Worm (Caenorhabditis elegans) whole organism, young adult: ENCODE measurements around the gene lsm-1.

Experiments
- B0035.1 ChIP-seq: sonication (generic microtip); optimal IDR thresholded peaks from 2 replicates; lab custom pipeline; 2016; ENCODE audit warnings: missing genetic modification characterization, mild to moderate bottlenecking, missing compliant biosample characterization, missing genotype, missing genetic modification reagents
- F37B4.10 ChIP-seq: fragments of 200-800 bp; sonication (Bioruptor generic); IDR thresholded peaks from 2 replicates; pipeline ENCODE4 v1.3.6; 2022; ENCODE audit warnings: missing genetic modification characterization, missing compliant biosample characterization
- F39B2.1 ChIP-seq: fragments of 200-800 bp; sonication (Bioruptor generic); IDR thresholded peaks from 2 replicates; pipeline ENCODE4 v1.3.6; 2022; ENCODE audit warnings: missing genetic modification reagents, missing genetic modification characterization, missing compliant biosample characterization
- F55B11.4 ChIP-seq: sonication (generic microtip); optimal IDR thresholded peaks from 2 replicates; lab custom pipeline; 2016; ENCODE audit warnings: missing compliant biosample characterization, missing genetic modification characterization, borderline replicate concordance; ENCODE audit not compliant: insufficient read depth
- F57C9.4 ChIP-seq: sonication (generic microtip); optimal IDR thresholded peaks from 2 replicates; lab custom pipeline; 2017; ENCODE audit warnings: mild to moderate bottlenecking, missing genetic modification characterization, missing compliant biosample characterization
- K11D2.4 ChIP-seq: fragments of 200-800 bp; sonication (Bioruptor generic); IDR thresholded peaks from 2 replicates; pipeline ENCODE4 v1.3.6; 2022; ENCODE audit warnings: missing genetic modification reagents, missing genetic modification characterization, missing compliant biosample characterization
- K12H6.12 ChIP-seq: fragments of 200-800 bp; sonication (Bioruptor generic); optimal IDR thresholded peaks from 2 replicates; lab custom pipeline; 2018; ENCODE audit warnings: mild to moderate bottlenecking, missing genetic modification characterization, missing compliant biosample characterization
- Y56A3A.18 ChIP-seq: fragments of 200-800 bp; sonication (Bioruptor generic); IDR thresholded peaks from 2 replicates; pipeline ENCODE4 v1.3.6; 2022; ENCODE audit warnings: missing genetic modification reagents, missing genetic modification characterization, missing compliant biosample characterization
- akir-1 ChIP-seq: fragments of 200-800 bp; sonication (Bioruptor generic); optimal IDR thresholded peaks from 2 replicates; lab custom pipeline; 2018; ENCODE audit warnings: mild to moderate bottlenecking, missing genetic modification characterization, moderate library complexity, missing compliant biosample characterization
- atf-7 ChIP-seq: sonication (generic microtip); optimal IDR thresholded peaks from 2 replicates; lab custom pipeline; 2017; ENCODE audit warnings: mild to moderate bottlenecking, missing genetic modification characterization, missing compliant biosample characterization
- attf-3 ChIP-seq: fragments of 200-800 bp; sonication (Bioruptor generic); conservative IDR thresholded peaks from 2 replicates; pipeline ENCODE4 v1.3.6; 2022; ENCODE audit warnings: missing genetic modification reagents, missing genetic modification characterization, missing compliant biosample characterization
- cebp-1 ChIP-seq, 2 experiments: fragments of 200-800 bp in 1 of 2; sonication (Bioruptor generic) in 1 of 2; sonication (generic microtip) in 1 of 2; IDR thresholded peaks in 1 of 2; optimal IDR thresholded peaks in 1 of 2; 2 replicates each; pipeline versions ENCODE4 v1.3.6 to Lab custom; 2017 to 2022; ENCODE audit warnings: missing compliant biosample characterization in 2 of 2, missing genetic modification characterization in 2 of 2, mild to moderate bottlenecking in 1 of 2, missing genetic modification reagents in 1 of 2, moderate library complexity in 1 of 2
- cebp-2 ChIP-seq: fragments of 200-800 bp; sonication (Bioruptor generic); IDR thresholded peaks from 2 replicates; pipeline ENCODE4 v1.3.6; 2022; ENCODE audit warnings: missing genetic modification characterization, missing compliant biosample characterization
- ceh-27 ChIP-seq: fragments of 200-800 bp; sonication (Bioruptor generic); optimal IDR thresholded peaks from 2 replicates; lab custom pipeline; 2018; ENCODE audit warnings: mild to moderate bottlenecking, missing genetic modification characterization, moderate library complexity, missing compliant biosample characterization
- chd-7 ChIP-seq: sonication (generic microtip); optimal IDR thresholded peaks from 2 replicates; lab custom pipeline; 2016; ENCODE audit warnings: mild to moderate bottlenecking, missing genetic modification characterization, moderate library complexity, missing compliant biosample characterization
- die-1 ChIP-seq: sonication (generic microtip); optimal IDR thresholded peaks from 2 replicates; lab custom pipeline; 2016; ENCODE audit warnings: missing genotype, mild to moderate bottlenecking, missing genetic modification characterization, missing compliant biosample characterization
- dox-1 ChIP-seq: fragments of 200-800 bp; sonication (Bioruptor generic); IDR thresholded peaks from 2 replicates; pipeline ENCODE4 v1.3.6; 2022; ENCODE audit warnings: missing genetic modification reagents, missing genetic modification characterization, missing compliant biosample characterization
- dpl-1 ChIP-seq: fragments of 150-350 bp; optimal IDR thresholded peaks from 2 replicates; lab custom pipeline; 2014; ENCODE audit warnings: missing biosample characterization, missing genetic modification reagents, missing genetic modification characterization
- egl-18 ChIP-seq: fragments of 200-800 bp; sonication (Bioruptor generic); IDR thresholded peaks from 2 replicates; pipeline ENCODE4 v1.3.6; 2022; ENCODE audit warnings: missing genetic modification reagents, missing genetic modification characterization, missing compliant biosample characterization
- fkh-3 ChIP-seq: sonication (generic microtip); optimal IDR thresholded peaks from 2 replicates; lab custom pipeline; 2016; ENCODE audit warnings: mild to moderate bottlenecking, missing genetic modification characterization, missing compliant biosample characterization
- him-1 ChIP-seq: sonication (generic microtip); optimal IDR thresholded peaks from 2 replicates; lab custom pipeline; 2016; ENCODE audit warnings: missing genotype, missing genetic modification reagents, missing genetic modification characterization, missing compliant biosample characterization
- hlh-26 ChIP-seq: fragments of 200-800 bp; sonication (Bioruptor generic); conservative IDR thresholded peaks from 2 replicates; pipeline ENCODE4 v1.3.6; 2022; ENCODE audit warnings: missing genetic modification reagents, missing genetic modification characterization, missing compliant biosample characterization
- lin-35 ChIP-seq, 3 experiments: fragments of 150-350 bp in 2 of 3; sonication (generic microtip) in 1 of 3; optimal IDR thresholded peaks; 2 replicates each; lab custom pipeline; 2014 to 2018; ENCODE audit warnings: missing biosample characterization in 3 of 3, missing genetic modification characterization in 3 of 3, missing genetic modification reagents in 3 of 3
- lsl-1 ChIP-seq: fragments of 200-800 bp; sonication (Bioruptor generic); optimal IDR thresholded peaks from 2 replicates; lab custom pipeline; 2018; ENCODE audit warnings: mild to moderate bottlenecking, missing genetic modification characterization, moderate library complexity, missing compliant biosample characterization
- lsy-27 ChIP-seq: sonication (generic microtip); optimal IDR thresholded peaks from 2 replicates; lab custom pipeline; 2017; ENCODE audit warnings: missing genetic modification characterization, mild to moderate bottlenecking, missing compliant biosample characterization, antibody characterized with exemption, missing genotype, borderline replicate concordance; ENCODE audit not compliant: insufficient read depth
- madf-6 ChIP-seq: fragments of 200-800 bp; sonication (Bioruptor generic); IDR thresholded peaks from 2 replicates; pipeline ENCODE4 v1.3.6; 2022; ENCODE audit warnings: missing genetic modification reagents, missing genetic modification characterization, missing compliant biosample characterization
- mcd-1 ChIP-seq: fragments of 200-800 bp; sonication (Bioruptor generic); IDR thresholded peaks from 2 replicates; pipeline ENCODE4 v1.3.6; 2022; ENCODE audit warnings: missing genetic modification reagents, missing genetic modification characterization, missing compliant biosample characterization
- mes-4 ChIP-seq: sonication (generic microtip); optimal IDR thresholded peaks from 2 replicates; lab custom pipeline; 2016; ENCODE audit warnings: missing genotype, missing genetic modification characterization, missing compliant biosample characterization
- nhr-80 ChIP-seq: sonication (generic microtip); optimal IDR thresholded peaks from 2 replicates; lab custom pipeline; 2016; ENCODE audit warnings: missing genetic modification characterization, missing compliant biosample characterization
- pbrm-1 ChIP-seq: fragments of 200-800 bp; sonication (Bioruptor generic); IDR thresholded peaks from 2 replicates; pipeline ENCODE4 v1.3.6; 2022; ENCODE audit warnings: missing genetic modification reagents, missing genetic modification characterization, missing compliant biosample characterization
- rec-8 ChIP-seq, 2 experiments: sonication (generic microtip); optimal IDR thresholded peaks; 2 replicates each; lab custom pipeline; 2016; ENCODE audit warnings: mild to moderate bottlenecking in 2 of 2, missing genetic modification characterization in 2 of 2, missing genetic modification reagents in 2 of 2, missing genotype in 2 of 2, missing biosample characterization in 1 of 2, missing compliant biosample characterization in 1 of 2, moderate library complexity in 1 of 2
- repo-1 ChIP-seq: sonication (generic microtip); optimal IDR thresholded peaks from 2 replicates; lab custom pipeline; 2017; ENCODE audit warnings: mild to moderate bottlenecking, missing genetic modification characterization, missing compliant biosample characterization
- sea-2 ChIP-seq: fragments of 200-800 bp; sonication (Bioruptor generic); IDR thresholded peaks from 2 replicates; pipeline ENCODE4 v1.3.6; 2022; ENCODE audit warnings: missing genetic modification characterization, missing compliant biosample characterization
- snpc-1.3 ChIP-seq: sonication (generic microtip); optimal IDR thresholded peaks from 2 replicates; lab custom pipeline; 2017; ENCODE audit warnings: missing genetic modification characterization, mild to moderate bottlenecking, missing compliant biosample characterization, antibody characterized with exemption, moderate library complexity, missing genotype, missing genetic modification reagents; ENCODE audit not compliant: insufficient read depth
- sptf-2 ChIP-seq: fragments of 200-800 bp; sonication (Bioruptor generic); optimal IDR thresholded peaks from 2 replicates; lab custom pipeline; 2018; ENCODE audit warnings: mild to moderate bottlenecking, missing genetic modification characterization, missing compliant biosample characterization
- tbx-9 ChIP-seq: sonication (generic microtip); optimal IDR thresholded peaks from 2 replicates; lab custom pipeline; 2016; ENCODE audit warnings: borderline replicate concordance, missing genetic modification characterization, inconsistent platforms, missing compliant biosample characterization
- xnd-1 ChIP-seq: sonication (generic microtip); optimal IDR thresholded peaks from 2 replicates; lab custom pipeline; 2016; ENCODE audit warnings: missing genotype, missing genetic modification reagents, missing genetic modification characterization, missing compliant biosample characterization
- ztf-22 ChIP-seq: fragments of 200-800 bp; sonication (Bioruptor generic); optimal IDR thresholded peaks from 2 replicates; lab custom pipeline; 2018; ENCODE audit warnings: mild to moderate bottlenecking, missing genetic modification characterization, moderate library complexity, missing compliant biosample characterization
- ztf-3 ChIP-seq: fragments of 200-800 bp; sonication (Bioruptor generic); optimal IDR thresholded peaks from 2 replicates; lab custom pipeline; 2018; ENCODE audit warnings: mild to moderate bottlenecking, missing genetic modification characterization, missing compliant biosample characterization

lsm-1 gene

ce11 chrII:11103052-11103451 lies 23.7 kb upstream of the lsm-1 start (continued):
- TF ChIP-seq mcd-1 (GFP tag; lab: Robert Waterston, UW) = peak; percentile 77
- TF ChIP-seq pbrm-1 (GFP tag; lab: Robert Waterston, UW) = no peak
- TF ChIP-seq Y56A3A.18 = no peak
- TF ChIP-seq akir-1 (GFP tag; lab: Kevin White, UChicago) = no peak
- no peak for TF ChIP-seq ztf-3 (GFP tag; lab: Kevin White, UChicago)
- TF ChIP-seq K12H6.12 (tag; lab: Kevin White, UChicago) = peak; percentile 44
- TF ChIP-seq B0035.1 (tag; lab: Kevin White, UChicago) = no peak
- no peak for TF ChIP-seq cebp-1 (GFP tag; IDR thresholded peaks at IDR 0.05; lab: Robert Waterston, UW)
- TF ChIP-seq cebp-1 (tag; optimal IDR thresholded peaks at IDR 0.05; lab: Kevin White, UChicago) = peak; percentile 47
- TF ChIP-seq repo-1 = no peak
- no peak for TF ChIP-seq lsl-1
- no peak for TF ChIP-seq sea-2
- TF ChIP-seq atf-7 (tag; lab: Kevin White, UChicago) = no peak
- no peak for TF ChIP-seq tbx-9
- TF ChIP-seq xnd-1 = no peak
- no peak for TF ChIP-seq him-1 (tag; lab: Kevin White, UChicago)
- no peak for TF ChIP-seq lsy-27 (tag; lab: Kevin White, UChicago)
- TF ChIP-seq attf-3 (GFP tag; lab: Robert Waterston, UW) = peak; percentile 51; the same call in 1 of the 2 replicates
- TF ChIP-seq rec-8 (tag; optimal IDR thresholded peaks at IDR 0.05; lab: Kevin White, UChicago) = no peak
- TF ChIP-seq cebp-2 (GFP tag; lab: Robert Waterston, UW) = no peak
- no peak for TF ChIP-seq F39B2.1
- peak in 1 of 3 experiments; percentile 59 for TF ChIP-seq lin-35 (GFP tag; optimal IDR thresholded peaks at IDR 0.05; lab: Kevin White, UChicago)
- TF ChIP-seq hlh-26 (GFP tag; lab: Robert Waterston, UW) = no peak
- TF ChIP-seq dox-1 = peak; percentile 59; the same call in 1 of the 2 replicates
- TF ChIP-seq nhr-80 = peak; percentile 68
- TF ChIP-seq fkh-3 (tag; lab: Kevin White, UChicago) = no peak
- no peak for TF ChIP-seq F57C9.4 (tag; lab: Kevin White, UChicago)
- TF ChIP-seq ztf-22 (GFP tag; lab: Kevin White, UChicago) = no peak
- no peak for TF ChIP-seq snpc-1.3
- no peak for TF ChIP-seq madf-6
- no peak for TF ChIP-seq mes-4 (tag; lab: Kevin White, UChicago)
- TF ChIP-seq die-1 (tag; lab: Kevin White, UChicago) = no peak
- no peak for TF ChIP-seq chd-7 (tag; lab: Kevin White, UChicago)

- TF ChIP-seq ceh-27 (no peak), F37B4.10 (GFP tag; lab: Robert Waterston, UW) (no peak), egl-18 (GFP tag; lab: Robert Waterston, UW) (no peak), atf-7 (tag; lab: Kevin White, UChicago) (no peak), K11D2.4 (GFP tag; lab: Robert Waterston, UW) (no peak), snpc-1.3 (no peak), chd-7 (tag; lab: Kevin White, UChicago) (no peak), sptf-2 (GFP tag; lab: Kevin White, UChicago) (no peak), dpl-1 (GFP tag; lab: Kevin White, UChicago) (no peak), K12H6.12 (tag; lab: Kevin White, UChicago) (no peak), F55B11.4 (tag; lab: Kevin White, UChicago) (no peak)
Measured at ce11 chrII:11103657-11104056, 23.1 kb upstream of the lsm-1 start, which contains the start of gene C09H10.5. C09H10.5 (minus strand) TSS chrII:11103757.
